Worm (Caenorhabditis elegans) whole organism, L4 larva: ENCODE measurements around the gene sdz-15.

Source experiments
- egl-27 ChIP-seq: sonication (generic microtip); optimal IDR thresholded peaks from 3 replicates; lab custom pipeline; 2017; ENCODE audit warnings: missing biosample characterization, missing genetic modification reagents, missing genetic modification characterization
- fos-1 ChIP-seq: fragments of 150-350 bp; optimal IDR thresholded peaks from 2 replicates; lab custom pipeline; 2014; ENCODE audit warnings: missing biosample characterization, missing genetic modification characterization
- lin-39 ChIP-seq: fragments of 150-350 bp; optimal IDR thresholded peaks from 2 replicates; lab custom pipeline; 2014; ENCODE audit warnings: missing biosample characterization, missing genetic modification reagents, missing genetic modification characterization
- mep-1 ChIP-seq: fragments of 150-350 bp; sonication (generic microtip); optimal IDR thresholded peaks from 3 replicates; lab custom pipeline; 2014; ENCODE audit warnings: missing biosample characterization, missing genetic modification characterization
- nhr-237 ChIP-seq: sonication (generic microtip); optimal IDR thresholded peaks from 2 replicates; lab custom pipeline; 2017; ENCODE audit warnings: missing biosample characterization, missing genetic modification characterization
- pha-4 ChIP-seq, 2 experiments: fragments of 150-350 bp in 1 of 2; fragments of 200-800 bp in 1 of 2; sonication (Bioruptor generic) in 1 of 2; IDR thresholded peaks in 1 of 2; optimal IDR thresholded peaks in 1 of 2; 2 replicates each; pipeline versions ENCODE4 v1.3.6 to Lab custom; 2014 to 2022; ENCODE audit warnings: missing genetic modification characterization in 2 of 2, missing genetic modification reagents in 2 of 2, missing biosample characterization in 1 of 2, missing compliant biosample characterization in 1 of 2
- unc-130 ChIP-seq: sonication (generic microtip); optimal IDR thresholded peaks from 2 replicates; lab custom pipeline; 2016; ENCODE audit warnings: missing genetic modification reagents, missing genetic modification characterization, missing compliant biosample characterization
- unc-62 ChIP-seq, 3 experiments: fragments of 150-350 bp in 1 of 3; sonication (generic microtip); optimal IDR thresholded peaks in 2 of 3; peaks in 1 of 3; 1 replicate in 1 of 3; 2 replicates in 2 of 3; lab custom pipeline; 2014 to 2017; ENCODE audit warnings: missing biosample characterization in 3 of 3, missing genetic modification characterization in 3 of 3, missing genetic modification reagents in 3 of 3, missing genotype in 1 of 3

ce11 chrIII:6492807-6493206 lies 5.5 kb upstream of the sdz-15 start, which contains the start of gene srb-11:
- no peak for TF ChIP-seq unc-62 (GFP tag; optimal IDR thresholded peaks at IDR 0.05 in 1 of 2; lab: Kevin White, UChicago)
- TF ChIP-seq unc-62 (tag; optimal IDR thresholded peaks at IDR 0.05; lab: Kevin White, UChicago), result no peak
- TF ChIP-seq pha-4 (GFP tag; IDR thresholded peaks at IDR 0.05; lab: Robert Waterston, UW), result no peak
- TF ChIP-seq pha-4 (tag; optimal IDR thresholded peaks at IDR 0.05; lab: Kevin White, UChicago), result no peak
- TF ChIP-seq unc-130 (GFP tag; lab: Kevin White, UChicago), result no peak
- no peak for TF ChIP-seq mep-1 (tag; lab: Kevin White, UChicago)
- TF ChIP-seq egl-27 (tag; lab: Kevin White, UChicago), result no peak
- no peak for TF ChIP-seq nhr-237 (tag; lab: Kevin White, UChicago)
- TF ChIP-seq lin-39, result no peak
- TF ChIP-seq fos-1 (tag; lab: Kevin White, UChicago), result no peak
